Fruit fly (Drosophila melanogaster) whole organism: ENCODE results near the gene Cubn.
A peak's percentile ranks its signal among the peaks of the same experiment; 100 is the strongest.

ENCODE experiments used
- CG8478 ChIP-seq: fragments of >200 bp; optimal IDR thresholded peaks from 2 replicates; lab custom pipeline; 2018; ENCODE audit warnings: inconsistent platforms
- Dll ChIP-seq: fragments of >200 bp; optimal IDR thresholded peaks from 2 replicates; lab custom pipeline; 2017
- EcR ChIP-seq, 2 experiments: fragments of >200 bp; optimal IDR thresholded peaks; 2 replicates each; lab custom pipeline; 2017; ENCODE audit warnings: missing biosample characterization in 2 of 2, missing genetic modification characterization in 2 of 2, missing genetic modification reagents in 2 of 2
- pan ChIP-seq: fragments of >200 bp; optimal IDR thresholded peaks from 2 replicates; lab custom pipeline; 2017
- psq ChIP-seq: fragments of >200 bp; optimal IDR thresholded peaks from 2 replicates; lab custom pipeline; 2017
- usp ChIP-seq: fragments of >200 bp; optimal IDR thresholded peaks from 2 replicates; lab custom pipeline; 2017; ENCODE audit warnings: missing biosample characterization, missing genetic modification characterization, mixed read lengths

The Cubn gene

dm6 chrX:9595312-9595931 lies 24.3 kb upstream of the Cubn start:
- no peak for TF ChIP-seq CG8478 (lab: Kevin White, UChicago)
- no peak for TF ChIP-seq psq (lab: Kevin White, UChicago)
- no peak for TF ChIP-seq Dll (lab: Kevin White, UChicago)
- no peak for TF ChIP-seq EcR (GFP tag; optimal IDR thresholded peaks at IDR 0.05; lab: Kevin White, UChicago)
- TF ChIP-seq pan (lab: Kevin White, UChicago) = no peak
- TF ChIP-seq usp (GFP tag; lab: Kevin White, UChicago) = no peak

dm6 chrX:9594446-9594845 lies 23.3 kb upstream of the Cubn start:
- TF ChIP-seq pan (lab: Kevin White, UChicago) (no peak), usp (GFP tag; lab: Kevin White, UChicago) (no peak)

dm6 chrX:9590592-9590991 lies 19.5 kb upstream of the Cubn start:
- TF ChIP-seq CG8478 (lab: Kevin White, UChicago) = no peak

dm6 chrX:9589928-9590327 lies 18.8 kb upstream of the Cubn start:
- no peak for TF ChIP-seq Dll (lab: Kevin White, UChicago)

- no peak for TF ChIP-seq EcR (GFP tag; optimal IDR thresholded peaks at IDR 0.05; lab: Kevin White, UChicago)
- no peak for TF ChIP-seq pan (lab: Kevin White, UChicago)
- TF ChIP-seq psq (lab: Kevin White, UChicago) = no peak
- TF ChIP-seq usp (GFP tag; lab: Kevin White, UChicago) = no peak
Measured at dm6 chrX:9587881-9588280, 16.8 kb upstream of the Cubn start.

dm6 chrX:9586627-9587026 lies 15.5 kb upstream of the Cubn start:
- TF ChIP-seq pan (lab: Kevin White, UChicago) = no peak
- TF ChIP-seq psq (lab: Kevin White, UChicago) = no peak
- TF ChIP-seq Dll (lab: Kevin White, UChicago) = no peak
- no peak for TF ChIP-seq usp (GFP tag; lab: Kevin White, UChicago)

- TF ChIP-seq CG8478 (lab: Kevin White, UChicago) = no peak
- no peak for TF ChIP-seq EcR (GFP tag; optimal IDR thresholded peaks at IDR 0.05; lab: Kevin White, UChicago)
- TF ChIP-seq Dll (lab: Kevin White, UChicago) = no peak
- TF ChIP-seq pan (lab: Kevin White, UChicago) = peak; percentile 57
- TF ChIP-seq psq (lab: Kevin White, UChicago) = no peak
- no peak for TF ChIP-seq usp (GFP tag; lab: Kevin White, UChicago)
Measured at dm6 chrX:9586038-9586437, 14.9 kb upstream of the Cubn start.

- TF ChIP-seq usp (GFP tag; lab: Kevin White, UChicago) (no peak), Dll (lab: Kevin White, UChicago) (peak; percentile 96), psq (lab: Kevin White, UChicago) (no peak), EcR (GFP tag; optimal IDR thresholded peaks at IDR 0.05; lab: Kevin White, UChicago) (peak in 1 of 2 experiments; percentile 59)
Measured at dm6 chrX:9585359-9586002, 14.4 kb upstream of the Cubn start, which contains the start of gene Hex-A. Gene Hex-A (plus strand): TSS chrX:9585675.

- TF ChIP-seq usp (GFP tag; lab: Kevin White, UChicago) (no peak), Dll (lab: Kevin White, UChicago) (no peak), EcR (GFP tag; optimal IDR thresholded peaks at IDR 0.05; lab: Kevin White, UChicago) (no peak), pan (lab: Kevin White, UChicago) (no peak), psq (lab: Kevin White, UChicago) (no peak), CG8478 (lab: Kevin White, UChicago) (no peak)
Measured at dm6 chrX:9584948-9585315, 13.8 kb upstream of the Cubn start.

dm6 chrX:9584104-9584947 lies 13.2 kb upstream of the Cubn start:
- TF ChIP-seq Dll (lab: Kevin White, UChicago) (peak; percentile 86), EcR (GFP tag; optimal IDR thresholded peaks at IDR 0.05; lab: Kevin White, UChicago) (peak; percentile 69 to 86), psq (lab: Kevin White, UChicago) (no peak)

- TF ChIP-seq CG8478 (lab: Kevin White, UChicago) = no peak
- TF ChIP-seq EcR (GFP tag; optimal IDR thresholded peaks at IDR 0.05; lab: Kevin White, UChicago) = peak in 1 of 2 experiments; percentile 52
Measured at dm6 chrX:9583440-9584103, 12.5 kb upstream of the Cubn start.
